Worm (Caenorhabditis elegans) whole organism, L4/young adult: ENCODE results near the gene C07A12.2.

Source experiments
- dao-5 ChIP-seq: sonication (generic microtip); optimal IDR thresholded peaks from 2 replicates; lab custom pipeline; 2016; ENCODE audit warnings: missing genotype, missing genetic modification characterization, moderate library complexity, missing compliant biosample characterization
- him-1 ChIP-seq: sonication (generic microtip); optimal IDR thresholded peaks from 2 replicates; lab custom pipeline; 2016; ENCODE audit warnings: missing genotype, missing genetic modification reagents, missing genetic modification characterization, missing compliant biosample characterization

ce11 chrX:4500499-4500898, 44.1 kb upstream of the C07A12.2 start:
- TF ChIP-seq him-1 (tag; lab: Kevin White, UChicago) (no peak), dao-5 (no peak)
